Worm (Caenorhabditis elegans) whole organism, mixed stage, embryonic: ENCODE measurements around the gene citk-2.

ENCODE experiments used
- M03D4.4 ChIP-seq: sonication (generic microtip); optimal IDR thresholded peaks from 2 replicates; lab custom pipeline; 2017; ENCODE audit warnings: mild to moderate bottlenecking, missing genetic modification characterization, missing compliant biosample characterization
- bed-3 ChIP-seq: fragments of 200-800 bp; sonication (Bioruptor generic); optimal IDR thresholded peaks from 3 replicates; lab custom pipeline; 2018; ENCODE audit warnings: mild to moderate bottlenecking, missing genetic modification characterization, moderate library complexity, missing compliant biosample characterization
- blmp-1 ChIP-seq: fragments of 150-350 bp; optimal IDR thresholded peaks from 2 replicates; lab custom pipeline; 2014; ENCODE audit warnings: missing biosample characterization, missing genetic modification characterization
- ceh-39 ChIP-seq: fragments of 150-350 bp; optimal IDR thresholded peaks from 2 replicates; lab custom pipeline; 2014; ENCODE audit warnings: missing biosample characterization, missing genetic modification characterization
- ceh-43 ChIP-seq: fragments of 200-800 bp; sonication (Bioruptor generic); optimal IDR thresholded peaks from 2 replicates; lab custom pipeline; 2018; ENCODE audit warnings: mild to moderate bottlenecking, missing genetic modification characterization, moderate library complexity, missing compliant biosample characterization
- ceh-83 ChIP-seq: fragments of 200-800 bp; sonication (Bioruptor generic); optimal IDR thresholded peaks from 2 replicates; lab custom pipeline; 2018; ENCODE audit warnings: mild to moderate bottlenecking, missing genetic modification characterization, missing compliant biosample characterization
- ces-1 ChIP-seq: fragments of 150-350 bp; optimal IDR thresholded peaks from 2 replicates; lab custom pipeline; 2014; ENCODE audit warnings: missing biosample characterization, missing genetic modification reagents, missing genetic modification characterization
- cnd-1 ChIP-seq: fragments of 200-800 bp; sonication (Bioruptor generic); optimal IDR thresholded peaks from 2 replicates; lab custom pipeline; 2018; ENCODE audit warnings: mild to moderate bottlenecking, missing genetic modification characterization, missing compliant biosample characterization
- drap-1 ChIP-seq: fragments of 200-800 bp; sonication (Bioruptor generic); optimal IDR thresholded peaks from 3 replicates; lab custom pipeline; 2018; ENCODE audit warnings: mild to moderate bottlenecking, missing genetic modification characterization, missing compliant biosample characterization
- elt-1 ChIP-seq: sonication (generic microtip); optimal IDR thresholded peaks from 2 replicates; lab custom pipeline; 2017; ENCODE audit warnings: missing genetic modification characterization, mild to moderate bottlenecking, missing compliant biosample characterization, antibody characterized with exemption, moderate library complexity, borderline replicate concordance; ENCODE audit not compliant: insufficient read depth
- flh-1 ChIP-seq: fragments of 200-800 bp; sonication (Bioruptor generic); optimal IDR thresholded peaks from 2 replicates; lab custom pipeline; 2018; ENCODE audit warnings: mild to moderate bottlenecking, missing genetic modification characterization, moderate library complexity, missing compliant biosample characterization
- ham-2 ChIP-seq: fragments of 200-800 bp; sonication (Bioruptor generic); optimal IDR thresholded peaks from 2 replicates; lab custom pipeline; 2018; ENCODE audit warnings: mild to moderate bottlenecking, missing genetic modification characterization, missing compliant biosample characterization
- hlh-1 ChIP-seq: fragments of 150-350 bp; optimal IDR thresholded peaks from 2 replicates; lab custom pipeline; 2014; ENCODE audit warnings: missing biosample characterization, missing genetic modification reagents, missing genetic modification characterization
- lin-13 ChIP-seq: fragments of 150-350 bp; optimal IDR thresholded peaks from 2 replicates; lab custom pipeline; 2014; ENCODE audit warnings: missing biosample characterization, missing genetic modification characterization
- lsy-2 ChIP-seq: fragments of 150-350 bp; optimal IDR thresholded peaks from 2 replicates; lab custom pipeline; 2014; ENCODE audit warnings: missing biosample characterization, missing genetic modification characterization
- mep-1 ChIP-seq: fragments of 150-350 bp; optimal IDR thresholded peaks from 2 replicates; lab custom pipeline; 2017; ENCODE audit warnings: missing biosample characterization, missing genetic modification reagents, missing genetic modification characterization, inconsistent platforms
- nhr-12 ChIP-seq: fragments of 150-350 bp; optimal IDR thresholded peaks from 2 replicates; lab custom pipeline; 2014; ENCODE audit warnings: missing biosample characterization, missing genetic modification characterization
- nhr-2 ChIP-seq: fragments of 150-350 bp; optimal IDR thresholded peaks from 2 replicates; lab custom pipeline; 2014; ENCODE audit warnings: missing biosample characterization, missing genetic modification characterization
- nhr-237 ChIP-seq: fragments of 150-350 bp; optimal IDR thresholded peaks from 2 replicates; lab custom pipeline; 2014; ENCODE audit warnings: missing biosample characterization, missing genetic modification characterization
- nhr-28 ChIP-seq: fragments of 150-350 bp; optimal IDR thresholded peaks from 2 replicates; lab custom pipeline; 2014; ENCODE audit warnings: missing biosample characterization, missing genetic modification characterization
- nhr-76 ChIP-seq: sonication (generic microtip); optimal IDR thresholded peaks from 2 replicates; lab custom pipeline; 2017; ENCODE audit warnings: missing biosample characterization, missing genetic modification characterization
- pha-4 ChIP-seq: fragments of 150-350 bp; optimal IDR thresholded peaks from 2 replicates; lab custom pipeline; 2018; ENCODE audit warnings: missing biosample characterization, missing genetic modification reagents, missing genetic modification characterization
- sem-2 ChIP-seq: fragments of 200-800 bp; sonication (Bioruptor generic); optimal IDR thresholded peaks from 2 replicates; lab custom pipeline; 2018; ENCODE audit warnings: mild to moderate bottlenecking, missing genetic modification characterization, missing compliant biosample characterization
- snpc-4 ChIP-seq: fragments of 150-350 bp; optimal IDR thresholded peaks from 2 replicates; lab custom pipeline; 2014; ENCODE audit warnings: missing biosample characterization, missing genetic modification characterization
- sptf-1 ChIP-seq: sonication (generic microtip); optimal IDR thresholded peaks from 2 replicates; lab custom pipeline; 2017; ENCODE audit warnings: mild to moderate bottlenecking, missing genetic modification characterization, moderate library complexity, missing compliant biosample characterization
- unc-120 ChIP-seq: sonication (generic microtip); optimal IDR thresholded peaks from 2 replicates; lab custom pipeline; 2017; ENCODE audit warnings: missing genetic modification characterization, missing compliant biosample characterization; ENCODE audit not compliant: poor library complexity, severe bottlenecking
- unc-39 ChIP-seq: fragments of 150-350 bp; optimal IDR thresholded peaks from 2 replicates; lab custom pipeline; 2014; ENCODE audit warnings: missing biosample characterization, missing genetic modification characterization
- unc-62 ChIP-seq: fragments of 150-350 bp; optimal IDR thresholded peaks from 2 replicates; lab custom pipeline; 2014; ENCODE audit warnings: missing biosample characterization, missing genetic modification reagents, missing genetic modification characterization
- zip-8 ChIP-seq: fragments of 150-350 bp; optimal IDR thresholded peaks from 2 replicates; lab custom pipeline; 2014; ENCODE audit warnings: missing biosample characterization, missing genetic modification characterization
- ztf-11 ChIP-seq: fragments of 150-350 bp; optimal IDR thresholded peaks from 2 replicates; lab custom pipeline; 2014; ENCODE audit warnings: missing biosample characterization, missing genetic modification characterization

citk-2 gene

DNA sequence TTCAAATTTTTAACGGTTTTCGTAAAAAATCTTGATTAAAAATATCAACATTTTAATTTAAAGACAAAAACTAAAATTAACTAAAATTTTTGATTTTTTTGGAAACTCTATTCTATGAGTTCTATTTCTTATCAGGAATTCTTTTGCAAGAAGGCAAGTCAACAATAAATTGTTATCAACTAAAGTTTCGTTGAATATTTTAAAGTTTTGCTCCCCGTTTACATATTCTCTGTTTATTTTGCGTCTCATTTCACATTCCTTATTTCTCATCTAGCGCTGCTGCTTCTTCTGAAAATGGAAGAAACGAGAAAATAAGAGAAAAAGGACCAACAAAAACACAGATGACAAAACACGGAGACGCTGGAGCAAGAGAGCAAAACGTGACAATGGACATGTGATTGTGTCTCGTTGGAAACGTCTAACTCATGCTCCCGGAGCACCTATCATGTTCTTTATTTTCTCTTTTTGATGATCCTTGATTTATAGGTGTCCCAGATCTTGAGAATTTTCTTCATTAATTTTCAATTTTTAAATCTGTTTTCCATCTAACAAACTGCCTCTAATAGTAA lies 21.3 kb downstream of the citk-2 start:
- TF ChIP-seq ces-1 (GFP tag; lab: Kevin White, UChicago) (no peak), ham-2 (GFP tag; lab: Kevin White, UChicago) (no peak), M03D4.4 (tag; lab: Kevin White, UChicago) (no peak), nhr-76 (tag; lab: Kevin White, UChicago) (no peak), lsy-2 (no peak), nhr-28 (tag; lab: Kevin White, UChicago) (no peak), unc-120 (tag; lab: Kevin White, UChicago) (no peak), nhr-12 (no peak), zip-8 (tag; lab: Kevin White, UChicago) (no peak), unc-62 (no peak)

DNA sequence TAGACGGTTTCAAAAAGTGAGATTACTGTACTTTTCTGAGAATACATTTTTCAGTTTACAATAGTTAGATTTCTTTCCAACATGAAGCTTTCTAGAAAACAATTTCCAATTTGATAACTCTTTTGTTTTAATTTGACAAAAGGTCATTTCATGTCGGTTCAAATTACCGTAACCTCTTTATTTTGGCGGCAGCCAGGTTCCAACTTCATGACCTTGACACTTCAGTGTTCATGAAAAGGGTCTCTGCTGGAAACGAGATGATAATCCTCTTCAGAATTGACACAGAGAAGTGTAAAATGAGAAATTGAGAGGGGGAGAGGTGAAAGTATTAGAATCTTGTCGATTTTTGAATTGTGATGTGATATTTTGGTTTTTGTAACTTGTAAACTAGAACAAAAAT lies 22.2 kb downstream of the citk-2 start:
- no peak for TF ChIP-seq zip-8 (tag; lab: Kevin White, UChicago)
- no peak for TF ChIP-seq nhr-76 (tag; lab: Kevin White, UChicago)
- TF ChIP-seq cnd-1 = no peak
- TF ChIP-seq snpc-4 (tag; lab: Kevin White, UChicago) = no peak
- TF ChIP-seq pha-4 (tag; lab: Kevin White, UChicago) = no peak
- no peak for TF ChIP-seq elt-1 (tag; lab: Kevin White, UChicago)
- TF ChIP-seq bed-3 (GFP tag; lab: Kevin White, UChicago) = no peak

DNA sequence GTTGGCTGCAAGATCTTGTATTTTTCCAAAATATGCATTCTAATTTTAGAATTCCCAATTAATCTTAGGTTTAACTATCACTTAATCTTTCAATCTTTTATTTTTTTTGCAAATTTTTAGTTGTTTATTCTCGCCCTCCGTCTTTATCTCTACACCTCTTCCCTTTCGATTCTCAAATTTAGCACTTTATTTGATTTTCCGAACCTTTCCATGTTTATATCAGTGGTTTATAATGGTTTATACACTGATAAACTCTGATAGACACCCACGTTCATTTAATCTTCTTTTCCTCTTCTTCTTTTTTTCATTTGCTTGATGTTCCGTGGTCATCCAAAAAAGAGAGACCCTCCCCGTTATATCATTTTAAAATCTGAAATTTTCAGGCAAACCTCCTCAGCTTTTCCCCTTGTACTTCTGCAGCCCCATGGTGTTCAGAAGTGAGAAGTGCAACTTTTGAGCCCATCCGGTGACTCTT lies 23.1 kb downstream of the citk-2 start, which contains the start of the genes nsy-1 and F59A6.13:
TSS of gene nsy-1 (plus strand) at position 377 of the 475 bp plus-strand sequence.
TSS of gene F59A6.13 (plus strand) at position 425 of the 475 bp plus-strand sequence.
- no peak for TF ChIP-seq pha-4 (tag; lab: Kevin White, UChicago)
- TF ChIP-seq drap-1 (GFP tag; lab: Kevin White, UChicago) = no peak

ce11 chrII:5027952-5028351 lies 28.6 kb downstream of the citk-2 start:
- no peak for TF ChIP-seq ceh-43
- no peak for TF ChIP-seq ztf-11
- no peak for TF ChIP-seq zip-8 (tag; lab: Kevin White, UChicago)
- no peak for TF ChIP-seq bed-3 (GFP tag; lab: Kevin White, UChicago)
- no peak for TF ChIP-seq ceh-39 (tag; lab: Kevin White, UChicago)
- no peak for TF ChIP-seq unc-62
- TF ChIP-seq sptf-1 = no peak
- no peak for TF ChIP-seq ces-1 (GFP tag; lab: Kevin White, UChicago)
- TF ChIP-seq blmp-1 (tag; lab: Kevin White, UChicago) = no peak
- no peak for TF ChIP-seq pha-4 (tag; lab: Kevin White, UChicago)
- no peak for TF ChIP-seq unc-120 (tag; lab: Kevin White, UChicago)
- TF ChIP-seq nhr-2 (tag; lab: Kevin White, UChicago) = no peak
- TF ChIP-seq lin-13 (tag; lab: Kevin White, UChicago) = no peak
- no peak for TF ChIP-seq cnd-1
- TF ChIP-seq sem-2 (GFP tag; lab: Kevin White, UChicago) = no peak
- TF ChIP-seq M03D4.4 (tag; lab: Kevin White, UChicago) = no peak
- no peak for TF ChIP-seq mep-1 (tag; lab: Kevin White, UChicago)
- no peak for TF ChIP-seq nhr-28 (tag; lab: Kevin White, UChicago)

DNA sequence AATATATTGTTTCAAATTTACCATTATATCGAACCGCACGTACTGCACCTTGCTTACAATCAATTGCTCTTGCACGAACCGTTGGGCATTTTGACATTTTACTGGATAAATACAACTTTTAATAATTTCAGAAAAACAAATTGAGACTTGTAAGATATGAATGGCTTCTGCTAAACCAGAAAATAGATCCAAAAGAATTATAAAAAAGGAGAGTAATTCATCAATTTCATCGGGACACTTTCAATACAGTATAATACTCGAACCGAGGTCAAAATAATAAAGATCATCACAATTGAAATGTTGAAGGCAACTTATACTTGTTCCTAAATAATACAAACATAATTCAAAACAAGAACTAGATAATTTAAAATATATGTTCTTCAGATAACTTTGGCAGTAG lies 32.3 kb downstream of the citk-2 start, which contains the start of gene wdr-83:
TSS of gene wdr-83 (minus strand) at position 101 of the 400 bp plus-strand sequence.
- TF ChIP-seq unc-39 = no peak
- TF ChIP-seq nhr-237 (tag; lab: Kevin White, UChicago) = no peak
- TF ChIP-seq blmp-1 (tag; lab: Kevin White, UChicago) = no peak
- no peak for TF ChIP-seq flh-1 (GFP tag; lab: Kevin White, UChicago)
- no peak for TF ChIP-seq ham-2 (GFP tag; lab: Kevin White, UChicago)
- TF ChIP-seq unc-120 (tag; lab: Kevin White, UChicago) = no peak
- no peak for TF ChIP-seq M03D4.4 (tag; lab: Kevin White, UChicago)
- no peak for TF ChIP-seq ceh-83 (GFP tag; lab: Kevin White, UChicago)
- no peak for TF ChIP-seq hlh-1 (tag; lab: Kevin White, UChicago)
